Fruit fly (Drosophila melanogaster): ENCODE data around the gene CG42505.
A peak's percentile ranks its signal among the peaks of the same experiment; 100 is the strongest.

The CG42505 gene

DNA sequence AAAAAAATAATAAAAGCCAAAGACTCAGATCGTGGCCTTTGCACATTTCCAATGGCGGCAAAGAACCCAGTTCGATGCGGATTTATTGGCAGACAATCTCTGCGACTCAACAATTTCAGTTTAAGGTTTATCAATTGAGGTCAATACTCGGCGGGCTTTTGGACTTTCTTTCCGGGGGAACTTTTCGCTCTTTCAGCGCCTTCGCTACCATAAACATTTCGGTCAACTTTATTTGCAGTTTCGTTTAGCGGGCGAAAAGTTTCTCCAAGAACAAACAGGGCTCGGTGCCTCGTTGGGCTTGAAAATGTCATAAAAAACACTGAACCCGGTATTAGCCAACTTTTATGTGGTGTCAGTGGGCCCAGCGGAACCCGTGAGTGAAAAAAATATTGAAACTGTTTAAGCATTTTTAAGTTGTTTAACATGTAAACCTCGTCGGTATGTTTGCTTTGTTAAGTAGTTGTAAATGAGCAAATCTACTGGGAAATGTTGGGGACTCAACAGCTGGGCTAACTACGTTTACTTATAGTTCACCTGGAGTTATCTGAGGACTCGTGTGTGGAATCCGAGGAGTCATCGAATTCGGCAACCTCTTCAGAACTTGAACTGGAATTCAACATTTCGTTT, 39.9 kb downstream of the CG42505 start:
- no peak for TF ChIP-seq CG17801 (GFP tag; optimal IDR thresholded peaks at IDR 0.05; ENCODE audit: partially characterized antibody)

DNA sequence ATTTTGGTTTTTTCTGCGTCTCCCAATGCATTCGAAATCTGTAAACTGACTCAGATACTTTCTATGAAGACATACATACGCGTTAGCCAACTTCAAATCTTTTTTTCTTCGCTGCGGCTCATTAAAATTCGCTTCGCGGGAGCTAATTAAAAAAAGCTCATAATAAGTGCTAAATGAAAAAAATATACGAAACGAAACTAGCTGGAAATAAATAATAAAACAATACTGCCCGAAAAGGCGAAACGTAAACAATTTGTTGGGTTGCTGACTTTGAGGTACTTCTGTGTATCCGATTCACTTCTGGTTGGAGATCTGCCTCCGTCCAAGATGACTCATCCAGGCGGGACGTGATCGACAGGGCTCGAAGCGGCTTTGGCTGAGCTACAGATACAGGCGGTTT, 41.6 kb downstream of the CG42505 start:
- no peak for TF ChIP-seq CG17801 (GFP tag; optimal IDR thresholded peaks at IDR 0.05; ENCODE audit: partially characterized antibody)

dm6 chr3R:11989206-11989605, 42.4 kb downstream of the CG42505 start:
- no peak for TF ChIP-seq CG17801 (GFP tag; optimal IDR thresholded peaks at IDR 0.05; ENCODE audit: partially characterized antibody)

DNA sequence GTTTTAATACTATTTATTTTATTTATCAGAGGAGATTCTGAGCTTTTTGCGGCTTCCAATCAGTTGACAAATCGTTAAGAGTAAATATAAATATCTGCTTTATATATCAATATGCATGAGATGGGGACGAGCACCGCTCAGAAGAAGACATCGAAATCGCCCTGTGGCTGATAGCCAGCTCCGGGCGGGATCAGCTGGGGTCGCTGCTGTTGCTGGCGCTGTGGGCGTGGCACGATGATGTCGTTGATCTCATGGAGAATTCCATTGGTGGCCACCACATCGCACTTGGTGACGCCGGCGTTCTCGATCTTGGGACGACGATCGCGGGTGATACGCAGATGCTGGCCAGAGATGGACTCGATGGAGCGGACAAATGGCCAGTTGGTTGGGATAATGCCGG, 46.7 kb downstream of the CG42505 start:
- no peak for TF ChIP-seq CG17801 (GFP tag; optimal IDR thresholded peaks at IDR 0.05; ENCODE audit: partially characterized antibody)

- no peak for TF ChIP-seq CG17801 (GFP tag; optimal IDR thresholded peaks at IDR 0.05; ENCODE audit: partially characterized antibody)
Measured at dm6 chr3R:11984441-11984840, 47.1 kb downstream of the CG42505 start, which contains the start of gene CG3397. TSS of gene CG3397 (minus strand) at chr3R:11984541.

- TF ChIP-seq CG17801 (GFP tag; optimal IDR thresholded peaks at IDR 0.05; ENCODE audit: partially characterized antibody) = no peak
Measured at dm6 chr3R:11982547-11982946, 49.0 kb downstream of the CG42505 start.

DNA sequence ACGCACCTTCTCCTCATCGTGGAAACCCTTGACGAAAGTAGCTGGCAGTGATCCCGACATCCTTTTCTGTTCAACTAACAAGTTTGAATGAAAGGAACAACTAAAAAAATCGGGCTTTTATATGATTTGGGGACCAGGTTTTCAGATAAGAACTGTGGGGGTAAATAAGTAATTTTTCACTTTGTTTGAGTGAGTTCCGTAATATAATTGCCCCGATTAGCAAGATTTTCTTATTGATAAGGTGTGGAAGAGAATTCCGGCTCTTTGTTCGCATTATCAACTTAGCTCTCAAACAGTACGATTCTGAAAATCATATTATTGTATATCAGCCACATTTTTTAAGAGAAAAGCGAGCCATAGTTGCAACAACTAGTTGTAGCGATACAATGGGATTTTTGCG, 49.6 kb downstream of the CG42505 start, which contains the start of gene CG12224:
CG12224 (minus strand) TSS at position 101 of the 400 bp plus-strand sequence.
- no peak for TF ChIP-seq CG17801 (GFP tag; optimal IDR thresholded peaks at IDR 0.05; ENCODE audit: partially characterized antibody)

DNA sequence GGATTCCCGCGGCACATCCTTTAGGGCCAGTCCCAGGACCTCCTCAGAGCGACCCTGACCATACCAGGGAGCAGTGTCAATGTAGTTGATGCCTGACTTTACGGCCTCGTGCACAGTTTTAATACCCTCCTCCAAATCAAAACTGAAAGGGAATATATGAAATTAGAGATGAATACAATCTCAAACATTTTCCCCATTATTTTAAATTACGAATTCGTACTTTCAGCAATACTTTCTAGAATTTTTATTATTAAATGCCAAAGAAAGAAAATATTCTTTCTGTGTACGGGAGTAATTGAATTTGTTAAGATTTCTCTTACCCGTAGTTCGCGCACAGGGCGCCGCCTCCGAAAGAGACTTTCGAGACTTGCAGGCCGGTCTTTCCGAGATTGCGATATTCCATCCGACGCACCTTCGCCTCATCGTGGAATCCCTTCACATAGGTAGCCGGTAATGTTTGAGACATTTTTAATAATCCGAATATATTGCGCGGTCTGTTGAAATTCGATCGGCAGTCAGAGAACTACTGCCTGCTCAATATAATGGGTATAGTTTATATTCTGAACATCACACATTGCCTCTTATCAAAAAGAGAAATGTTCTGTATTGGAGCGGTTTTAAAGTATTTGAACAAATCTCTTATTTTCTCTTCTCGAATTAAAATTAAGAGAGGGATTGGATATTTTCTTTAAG, 51.5 kb downstream of the CG42505 start, which contains the start of gene CG18547:
CG18547 (minus strand) TSS at position 512 of the 693 bp plus-strand sequence.
- TF ChIP-seq CG17801 (GFP tag; optimal IDR thresholded peaks at IDR 0.05; ENCODE audit: partially characterized antibody) = peak; percentile 11

DNA sequence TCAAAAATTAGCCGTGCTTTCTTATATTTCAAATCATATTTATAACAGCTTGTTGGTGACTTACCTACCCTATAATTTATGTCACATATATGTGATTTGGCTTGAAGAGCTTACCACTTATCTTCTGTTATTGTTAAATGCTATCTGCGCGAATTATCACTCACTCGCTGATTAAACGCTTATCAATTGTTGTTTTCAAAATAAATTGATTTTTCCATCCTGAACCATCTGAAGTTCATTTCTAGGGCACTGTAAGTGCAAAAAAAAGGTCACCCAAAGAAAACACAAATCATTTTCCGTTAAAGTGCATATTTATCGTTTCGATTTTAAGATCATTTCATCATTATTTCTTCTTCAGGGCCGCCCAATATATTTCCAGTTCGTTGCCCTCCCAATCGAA, 53.3 kb downstream of the CG42505 start:
- TF ChIP-seq CG17801 (GFP tag; optimal IDR thresholded peaks at IDR 0.05; ENCODE audit: partially characterized antibody) = no peak

Measured in ovary, adult (tissue).